1 fruit fly cellular context compared by ENCODE assay signal in the genomic region with DNA sequence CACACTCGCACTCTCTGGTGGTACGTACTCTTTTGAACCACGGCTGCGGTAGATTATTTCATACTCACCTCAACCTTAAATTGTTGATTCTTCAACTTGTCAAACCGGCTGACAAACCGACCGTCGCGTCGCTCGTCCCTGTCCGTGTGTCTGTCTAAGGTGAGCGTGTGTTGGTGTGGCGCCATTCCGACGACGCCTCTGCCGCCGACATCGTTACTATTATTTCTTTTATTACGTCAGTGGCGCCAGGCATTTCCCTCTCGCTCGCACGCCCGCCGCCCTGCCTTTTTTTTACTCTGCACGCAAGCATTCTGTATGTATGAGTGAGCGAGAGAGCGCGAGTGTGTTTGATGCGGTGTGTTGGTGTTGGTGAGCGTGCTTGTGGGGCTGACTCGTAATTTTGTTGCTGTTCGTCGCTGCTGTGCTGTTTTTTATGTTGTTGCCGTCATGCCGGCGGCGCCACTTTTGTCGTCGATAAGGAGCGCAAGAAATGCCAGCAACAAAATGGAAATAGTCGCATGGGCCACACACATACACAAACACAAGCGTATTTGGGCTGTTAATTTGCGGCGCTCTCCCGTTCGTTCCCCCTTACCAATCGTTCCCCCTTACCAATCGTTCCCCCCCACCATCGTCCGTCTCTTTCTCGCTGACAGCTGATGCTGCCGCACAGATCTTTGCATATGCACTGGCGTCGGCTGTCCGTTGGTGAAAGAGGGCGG.
TF ChIP-seq lines count a peak whose summit lies in the region.

No protein-coding gene starts in this region.

TF ChIP-seq in whole organism, embryonic, 481 proteins besides CTCF, POLR2A, EP300 and RAD21 (continued from another document):
- peak; percentile 58 for TF ChIP-seq kay (GFP tag; optimal IDR thresholded peaks at IDR 0.05; lab: Kevin White, UChicago)
- no peak for TF ChIP-seq croc (GFP tag; conservative IDR thresholded peaks at IDR 0.05; lab: Robert Waterston, UW)
- TF ChIP-seq CG15269 (tag; optimal IDR thresholded peaks at IDR 0.05; lab: Kevin White, UChicago), result peak; percentile 5
- peak; percentile 95 for TF ChIP-seq chinmo (GFP tag; IDR thresholded peaks at IDR 0.05; lab: Robert Waterston, UW; ENCODE audit: partially characterized antibody)
- no peak for TF ChIP-seq CG18764 (GFP tag; optimal IDR thresholded peaks at IDR 0.05; lab: Kevin White, UChicago)
- peak; percentile 24 for TF ChIP-seq B-H2 (GFP tag; optimal IDR thresholded peaks at IDR 0.05; lab: Kevin White, UChicago)
- TF ChIP-seq CG13287 (GFP tag; IDR thresholded peaks at IDR 0.05; lab: Robert Waterston, UW; ENCODE audit: partially characterized antibody), result peak; percentile 55
- TF ChIP-seq CG30431 (GFP tag; optimal IDR thresholded peaks at IDR 0.05; lab: Kevin White, UChicago), result no peak
- TF ChIP-seq vnd (GFP tag; IDR thresholded peaks at IDR 0.05; lab: Robert Waterston, UW; ENCODE audit: partially characterized antibody), result no peak
- TF ChIP-seq CG9817 (tag; optimal IDR thresholded peaks at IDR 0.05; lab: Kevin White, UChicago), result no peak
- peak; percentile 82 for TF ChIP-seq BtbVII (GFP tag; optimal IDR thresholded peaks at IDR 0.05; lab: Kevin White, UChicago)
- no peak for TF ChIP-seq dimm (GFP tag; IDR thresholded peaks at IDR 0.05; lab: Robert Waterston, UW)
- peak; percentile 13; the same call in 1 of the 2 replicates for TF ChIP-seq slbo (GFP tag; IDR thresholded peaks at IDR 0.05; lab: Robert Waterston, UW)
- no peak for TF ChIP-seq HHEX (GFP tag; optimal IDR thresholded peaks at IDR 0.05; lab: Kevin White, UChicago)
- TF ChIP-seq CG10267 (tag; optimal IDR thresholded peaks at IDR 0.05; lab: Kevin White, UChicago), result no peak
- peak; percentile 98 for TF ChIP-seq CG10543 (GFP tag; optimal IDR thresholded peaks at IDR 0.05; lab: Kevin White, UChicago)
- TF ChIP-seq CG14667 (GFP tag; IDR thresholded peaks at IDR 0.05; lab: Robert Waterston, UW), result 0 out of 2 replicates have a peak, but pooled peaks have one; percentile 6
- no peak for TF ChIP-seq row (GFP tag; IDR thresholded peaks at IDR 0.05; lab: Robert Waterston, UW)
- no peak for TF ChIP-seq bigmax (GFP tag; optimal IDR thresholded peaks at IDR 0.05; lab: Kevin White, UChicago)
- TF ChIP-seq Rfx (GFP tag; IDR thresholded peaks at IDR 0.05; lab: Robert Waterston, UW), result peak; percentile 20; the same call in 1 of the 2 replicates
- peak; percentile 45 for TF ChIP-seq ERR (GFP tag; optimal IDR thresholded peaks at IDR 0.05; lab: Kevin White, UChicago)
- no peak for TF ChIP-seq Fer2 (tag; optimal IDR thresholded peaks at IDR 0.05; lab: Kevin White, UChicago)
- TF ChIP-seq slp2 (GFP tag; optimal IDR thresholded peaks at IDR 0.05; lab: Kevin White, UChicago), result no peak
- no peak for TF ChIP-seq pan (optimal IDR thresholded peaks at IDR 0.05; lab: Kevin White, UChicago)
- peak in 1 of 2 experiments; percentile 6 for TF ChIP-seq pan (GFP tag; optimal IDR thresholded peaks at IDR 0.05 in 1 of 2, IDR thresholded peaks at IDR 0.05 in 1 of 2)
- peak; percentile 15 for TF ChIP-seq CG2120 (GFP tag; optimal IDR thresholded peaks at IDR 0.05; lab: Kevin White, UChicago)
- TF ChIP-seq Asciz (GFP tag; optimal IDR thresholded peaks at IDR 0.05; lab: Kevin White, UChicago), result no peak
- peak in 1 of 2 experiments; percentile 67 for TF ChIP-seq crp (GFP tag; optimal IDR thresholded peaks at IDR 0.05; lab: Kevin White, UChicago)
- no peak for TF ChIP-seq CG30403 (GFP tag; optimal IDR thresholded peaks at IDR 0.05; lab: Kevin White, UChicago)
- 0 out of 3 replicates have a peak, but pooled peaks have one; percentile 33 for TF ChIP-seq CG14860 (GFP tag; IDR thresholded peaks at IDR 0.05; lab: Robert Waterston, UW; ENCODE audit: partially characterized antibody)
- no peak for TF ChIP-seq CG12219 (GFP tag; optimal IDR thresholded peaks at IDR 0.05; lab: Kevin White, UChicago)
- TF ChIP-seq sd (tag; optimal IDR thresholded peaks at IDR 0.05; lab: Kevin White, UChicago), result peak; percentile 99
- peak; percentile 76 for TF ChIP-seq nom (GFP tag; optimal IDR thresholded peaks at IDR 0.05; lab: Kevin White, UChicago)
- TF ChIP-seq kah (GFP tag; optimal IDR thresholded peaks at IDR 0.05; lab: Kevin White, UChicago), result peak; percentile 13
- peak; percentile 50 for TF ChIP-seq Side (GFP tag; optimal IDR thresholded peaks at IDR 0.05; lab: Kevin White, UChicago)
- peak in 1 of 2 experiments; percentile 76 for TF ChIP-seq tll (GFP tag; optimal IDR thresholded peaks at IDR 0.05; lab: Kevin White, UChicago)
- TF ChIP-seq eve (GFP tag; optimal IDR thresholded peaks at IDR 0.05; lab: Kevin White, UChicago), result no peak
- peak; percentile 77 for TF ChIP-seq gro (GFP tag; optimal IDR thresholded peaks at IDR 0.05; lab: Kevin White, UChicago)
- TF ChIP-seq CG16813 (GFP tag; IDR thresholded peaks at IDR 0.05; lab: Robert Waterston, UW; ENCODE audit: partially characterized antibody), result no peak
- TF ChIP-seq PHDP (tag; optimal IDR thresholded peaks at IDR 0.05; lab: Kevin White, UChicago), result peak; percentile 2
- TF ChIP-seq CG12236 (GFP tag; optimal IDR thresholded peaks at IDR 0.05; lab: Kevin White, UChicago), result no peak
- 0 out of 2 replicates have a peak, but pooled peaks have one; percentile 27 for TF ChIP-seq bbx (GFP tag; IDR thresholded peaks at IDR 0.05; lab: Robert Waterston, UW; ENCODE audit: partially characterized antibody)
- no peak for TF ChIP-seq inv (GFP tag; IDR thresholded peaks at IDR 0.05; lab: Robert Waterston, UW; ENCODE audit: partially characterized antibody)
- TF ChIP-seq mam (GFP tag; optimal IDR thresholded peaks at IDR 0.05; lab: Kevin White, UChicago), result no peak
- 0 out of 2 replicates have a peak, but pooled peaks have one; percentile 18 for TF ChIP-seq CG42726 (GFP tag; IDR thresholded peaks at IDR 0.05; lab: Robert Waterston, UW; ENCODE audit: partially characterized antibody)
- peak; percentile 100 for TF ChIP-seq cg (GFP tag; optimal IDR thresholded peaks at IDR 0.05; lab: Kevin White, UChicago)
- peak; percentile 73 for TF ChIP-seq mirr (GFP tag; optimal IDR thresholded peaks at IDR 0.05; lab: Kevin White, UChicago)
- TF ChIP-seq NC2α (GFP tag; optimal IDR thresholded peaks at IDR 0.05; lab: Kevin White, UChicago), result no peak
- TF ChIP-seq Doc3 (GFP tag; IDR thresholded peaks at IDR 0.05; lab: Robert Waterston, UW; ENCODE audit: partially characterized antibody), result 0 out of 3 replicates have a peak, but pooled peaks have one; percentile 26
- TF ChIP-seq CG15696 (tag; optimal IDR thresholded peaks at IDR 0.05; lab: Kevin White, UChicago), result no peak
- TF ChIP-seq Dip3 (GFP tag; optimal IDR thresholded peaks at IDR 0.05; lab: Kevin White, UChicago), result peak; percentile 18
- peak; percentile 52; the same call in 1 of the 2 replicates for TF ChIP-seq NFAT (GFP tag; IDR thresholded peaks at IDR 0.05; lab: Robert Waterston, UW)
- no peak for TF ChIP-seq CG13775 (GFP tag; optimal IDR thresholded peaks at IDR 0.05; lab: Kevin White, UChicago)
- TF ChIP-seq CG3163 (GFP tag; optimal IDR thresholded peaks at IDR 0.05; lab: Kevin White, UChicago), result peak; percentile 31
- TF ChIP-seq CG18011 (GFP tag; optimal IDR thresholded peaks at IDR 0.05; lab: Kevin White, UChicago), result no peak
- TF ChIP-seq CG43689 (GFP tag; IDR thresholded peaks at IDR 0.05; lab: Robert Waterston, UW), result no peak
- TF ChIP-seq Pdp1 (GFP tag; optimal IDR thresholded peaks at IDR 0.05; lab: Kevin White, UChicago), result peak in 1 of 2 experiments; percentile 99
- no peak for TF ChIP-seq CG11398 (GFP tag; optimal IDR thresholded peaks at IDR 0.05; lab: Kevin White, UChicago)
- TF ChIP-seq zen (tag; optimal IDR thresholded peaks at IDR 0.05; lab: Kevin White, UChicago), result peak; percentile 81
- peak; percentile 17 for TF ChIP-seq Bdp1 (GFP tag; optimal IDR thresholded peaks at IDR 0.05; lab: Kevin White, UChicago)
- peak; percentile 19 for TF ChIP-seq CG17829 (tag; optimal IDR thresholded peaks at IDR 0.05; lab: Kevin White, UChicago)
- peak; percentile 25; the same call in 1 of the 2 replicates for TF ChIP-seq nerfin-2 (GFP tag; IDR thresholded peaks at IDR 0.05; lab: Robert Waterston, UW; ENCODE audit: partially characterized antibody)
- no peak for TF ChIP-seq CG4617 (GFP tag; optimal IDR thresholded peaks at IDR 0.05; lab: Kevin White, UChicago; ENCODE audit: borderline replicate concordance)
- TF ChIP-seq CG5245 (GFP tag; optimal IDR thresholded peaks at IDR 0.05; lab: Kevin White, UChicago), result no peak
- peak; percentile 96 for TF ChIP-seq Adf1 (GFP tag; IDR thresholded peaks at IDR 0.05; lab: Robert Waterston, UW)
- no peak for TF ChIP-seq CG12659 (GFP tag; optimal IDR thresholded peaks at IDR 0.05; lab: Kevin White, UChicago)
- TF ChIP-seq insv (GFP tag; optimal IDR thresholded peaks at IDR 0.05; lab: Kevin White, UChicago), result no peak
- TF ChIP-seq CG6254 (GFP tag; optimal IDR thresholded peaks at IDR 0.05; lab: Kevin White, UChicago), result no peak
- TF ChIP-seq CrebB (tag; optimal IDR thresholded peaks at IDR 0.05; lab: Kevin White, UChicago), result peak; percentile 31
- no peak for TF ChIP-seq run (tag; optimal IDR thresholded peaks at IDR 0.05; lab: Kevin White, UChicago)
- no peak for TF ChIP-seq ap (GFP tag; IDR thresholded peaks at IDR 0.05; lab: Robert Waterston, UW)
- TF ChIP-seq CG9876 (GFP tag; optimal IDR thresholded peaks at IDR 0.05; lab: Kevin White, UChicago), result no peak
- TF ChIP-seq CG13894 (tag; optimal IDR thresholded peaks at IDR 0.05; lab: Kevin White, UChicago), result peak; percentile 74
- no peak for TF ChIP-seq CG3726 (GFP tag; IDR thresholded peaks at IDR 0.05; lab: Robert Waterston, UW)
- TF ChIP-seq Dll (GFP tag; IDR thresholded peaks at IDR 0.05; lab: Robert Waterston, UW; ENCODE audit: partially characterized antibody), result 0 out of 4 replicates have a peak, but pooled peaks have one; percentile 44
- 0 out of 2 replicates have a peak, but pooled peaks have one; percentile 7 for TF ChIP-seq wdn (GFP tag; IDR thresholded peaks at IDR 0.05; lab: Robert Waterston, UW)
- peak; percentile 23 for TF ChIP-seq lilli (GFP tag; optimal IDR thresholded peaks at IDR 0.05; lab: Kevin White, UChicago)
- TF ChIP-seq CG8388 (GFP tag; optimal IDR thresholded peaks at IDR 0.05; lab: Kevin White, UChicago), result peak; percentile 5
- no peak for TF ChIP-seq CG10274 (GFP tag; optimal IDR thresholded peaks at IDR 0.05; lab: Kevin White, UChicago)
- TF ChIP-seq corto (GFP tag; optimal IDR thresholded peaks at IDR 0.05; lab: Kevin White, UChicago), result no peak
- peak; percentile 33 for TF ChIP-seq zf30C (GFP tag; optimal IDR thresholded peaks at IDR 0.05; lab: Kevin White, UChicago)
- no peak for TF ChIP-seq CG10979 (tag; optimal IDR thresholded peaks at IDR 0.05; lab: Kevin White, UChicago)
- TF ChIP-seq Nf-YC (tag; optimal IDR thresholded peaks at IDR 0.05; lab: Kevin White, UChicago), result peak; percentile 78
- peak; percentile 11 for TF ChIP-seq pum (GFP tag; optimal IDR thresholded peaks at IDR 0.05; lab: Kevin White, UChicago)
- peak; percentile 99 for TF ChIP-seq Med (GFP tag; lab: Kevin White, UChicago)
- TF ChIP-seq Myb (GFP tag; optimal IDR thresholded peaks at IDR 0.05; lab: Kevin White, UChicago), result no peak
- TF ChIP-seq knrl (GFP tag; IDR thresholded peaks at IDR 0.05; lab: Robert Waterston, UW; ENCODE audit: partially characterized antibody), result no peak
- TF ChIP-seq CG2889 (GFP tag; IDR thresholded peaks at IDR 0.05; lab: Robert Waterston, UW), result no peak
- peak; percentile 15; the same call in 1 of the 2 replicates for TF ChIP-seq E2f1 (GFP tag; IDR thresholded peaks at IDR 0.05; lab: Robert Waterston, UW)
- TF ChIP-seq Abd-B (GFP tag; optimal IDR thresholded peaks at IDR 0.05; lab: Kevin White, UChicago), result peak; percentile 72
